Fruit fly (Drosophila melanogaster) whole organism, embryonic: ENCODE measurements around the gene CG13605.

Source experiments
- CG10274 ChIP-seq: fragments of 200-800 bp; sonication (Bioruptor generic); optimal IDR thresholded peaks from 3 replicates; lab custom pipeline; 2017; ENCODE audit warnings: missing biosample characterization, mild to moderate bottlenecking, missing genetic modification characterization
- CG10462 ChIP-seq: fragments of 200-800 bp; sonication (Bioruptor generic); optimal IDR thresholded peaks from 2 replicates; lab custom pipeline; 2016; ENCODE audit warnings: missing biosample characterization, missing genetic modification characterization
- CG10654 ChIP-seq: fragments of 200-800 bp; sonication (Bioruptor generic); optimal IDR thresholded peaks from 2 replicates; lab custom pipeline; 2016; ENCODE audit warnings: missing biosample characterization, missing genetic modification characterization
- CG11560 ChIP-seq: fragments of 200-800 bp; sonication (Bioruptor generic); IDR thresholded peaks from 3 replicates; pipeline ENCODE4 v1.3.6; 2022; ENCODE audit warnings: missing biosample characterization, missing genetic modification characterization
- CG11723 ChIP-seq: fragments of 200-800 bp; sonication (Bioruptor generic); optimal IDR thresholded peaks from 2 replicates; lab custom pipeline; 2017; ENCODE audit warnings: missing biosample characterization, mild to moderate bottlenecking, missing genetic modification characterization
- CG12299 ChIP-seq: fragments of 200-800 bp; sonication (Bioruptor generic); optimal IDR thresholded peaks from 2 replicates; lab custom pipeline; 2018; ENCODE audit warnings: missing biosample characterization, mild to moderate bottlenecking, missing genetic modification characterization
- CG12659 ChIP-seq: fragments of 200-800 bp; sonication (Bioruptor generic); optimal IDR thresholded peaks from 3 replicates; lab custom pipeline; 2017; ENCODE audit warnings: mild to moderate bottlenecking, missing biosample characterization, missing genetic modification reagents, missing genetic modification characterization
- CG13287 ChIP-seq: fragments of 200-800 bp; sonication (Bioruptor generic); IDR thresholded peaks from 2 replicates; pipeline ENCODE4 v1.3.6; 2022; ENCODE audit warnings: missing biosample characterization, missing genetic modification characterization; ENCODE audit not compliant: partially characterized antibody
- CG13775 ChIP-seq: fragments of 200-800 bp; sonication (Bioruptor generic); optimal IDR thresholded peaks from 3 replicates; lab custom pipeline; 2017; ENCODE audit warnings: missing biosample characterization, mild to moderate bottlenecking, missing genetic modification characterization
- CG14050 ChIP-seq: fragments of 200-800 bp; sonication (Bioruptor generic); IDR thresholded peaks from 3 replicates; pipeline ENCODE4 v1.3.6; 2022; ENCODE audit warnings: missing biosample characterization, missing genetic modification characterization
- CG14710 ChIP-seq: fragments of 200-800 bp; sonication (Bioruptor generic); optimal IDR thresholded peaks from 3 replicates; lab custom pipeline; 2019; ENCODE audit warnings: missing biosample characterization, mild to moderate bottlenecking, missing genetic modification characterization, moderate library complexity
- CG15269 ChIP-seq: fragments of 200-800 bp; sonication (Bioruptor generic); optimal IDR thresholded peaks from 2 replicates; lab custom pipeline; 2018; ENCODE audit warnings: missing biosample characterization, mild to moderate bottlenecking, missing genetic modification characterization, moderate library complexity
- CG2199 ChIP-seq: fragments of 200-800 bp; sonication (Bioruptor generic); IDR thresholded peaks from 3 replicates; pipeline ENCODE4 v1.3.6; 2022; ENCODE audit warnings: missing biosample characterization, missing genetic modification characterization
- CG2202 ChIP-seq: fragments of 200-800 bp; sonication (Bioruptor generic); optimal IDR thresholded peaks from 2 replicates; lab custom pipeline; 2018; ENCODE audit warnings: missing biosample characterization, mild to moderate bottlenecking, missing genetic modification characterization
- CG2678 ChIP-seq: fragments of 200-800 bp; sonication (Bioruptor generic); optimal IDR thresholded peaks from 3 replicates; lab custom pipeline; 2019; ENCODE audit warnings: missing biosample characterization, mild to moderate bottlenecking, missing genetic modification characterization, moderate library complexity
- CG2875 ChIP-seq: fragments of 200-800 bp; sonication (Bioruptor generic); optimal IDR thresholded peaks from 2 replicates; lab custom pipeline; 2017; ENCODE audit warnings: missing biosample characterization, mild to moderate bottlenecking, missing genetic modification characterization, missing genetic modification reagents
- CG30403 ChIP-seq: fragments of 200-800 bp; sonication (Bioruptor generic); optimal IDR thresholded peaks from 3 replicates; lab custom pipeline; 2016; ENCODE audit warnings: missing biosample characterization, missing genetic modification characterization
- CG31224 ChIP-seq: fragments of 200-800 bp; sonication (Bioruptor generic); IDR thresholded peaks from 2 replicates; pipeline ENCODE4 v1.3.6; 2022; ENCODE audit warnings: missing biosample characterization, missing genetic modification characterization
- CG31365 ChIP-seq: fragments of 200-800 bp; sonication (Bioruptor generic); optimal IDR thresholded peaks from 2 replicates; lab custom pipeline; 2018; ENCODE audit warnings: missing biosample characterization, mild to moderate bottlenecking, missing genetic modification characterization
- CG31441 ChIP-seq: fragments of 200-800 bp; sonication (Bioruptor generic); IDR thresholded peaks from 2 replicates; pipeline ENCODE4 v1.3.6; 2022; ENCODE audit warnings: missing biosample characterization, missing genetic modification characterization
- CG3726 ChIP-seq: fragments of 200-800 bp; sonication (Bioruptor generic); IDR thresholded peaks from 3 replicates; pipeline ENCODE4, ENCODE4 v1.3.6; 2022; ENCODE audit warnings: missing biosample characterization, missing genetic modification characterization
- CG4854 ChIP-seq: fragments of 200-800 bp; sonication (Bioruptor generic); optimal IDR thresholded peaks from 2 replicates; lab custom pipeline; 2016; ENCODE audit warnings: missing biosample characterization, missing genetic modification characterization, inconsistent platforms
- CG6175 ChIP-seq: fragments of 200-800 bp; sonication (Bioruptor generic); IDR thresholded peaks from 3 replicates; pipeline ENCODE4 v1.3.6; 2022; ENCODE audit warnings: missing biosample characterization, missing genetic modification characterization
- CG6813 ChIP-seq: fragments of 200-800 bp; sonication (Bioruptor generic); optimal IDR thresholded peaks from 2 replicates; lab custom pipeline; 2017; ENCODE audit warnings: missing biosample characterization, missing genetic modification characterization, mild to moderate bottlenecking, moderate library complexity, missing genetic modification reagents
- CG8388 ChIP-seq: fragments of 200-800 bp; sonication (Bioruptor generic); optimal IDR thresholded peaks from 2 replicates; lab custom pipeline; 2019; ENCODE audit warnings: missing biosample characterization, mild to moderate bottlenecking, missing genetic modification characterization, moderate library complexity
- CG8765 ChIP-seq: fragments of 200-800 bp; sonication (Bioruptor generic); IDR thresholded peaks from 2 replicates; pipeline ENCODE4 v1.3.6; 2022; ENCODE audit warnings: missing biosample characterization, missing genetic modification characterization
- CG8944 ChIP-seq: fragments of 200-800 bp; sonication (Bioruptor generic); optimal IDR thresholded peaks from 3 replicates; lab custom pipeline; 2016; ENCODE audit warnings: missing biosample characterization, missing genetic modification characterization
- Dp ChIP-seq: fragments of 200-800 bp; sonication (Bioruptor generic); optimal IDR thresholded peaks from 2 replicates; lab custom pipeline; 2018; ENCODE audit warnings: missing biosample characterization, mild to moderate bottlenecking, missing genetic modification characterization, moderate library complexity
- E2f1 ChIP-seq: fragments of 200-800 bp; sonication (Bioruptor generic); IDR thresholded peaks from 2 replicates; pipeline ENCODE4 v1.3.6; 2022; ENCODE audit warnings: missing biosample characterization, missing genetic modification characterization
- HmgZ ChIP-seq: fragments of 200-800 bp; sonication (Bioruptor generic); optimal IDR thresholded peaks from 2 replicates; lab custom pipeline; 2018; ENCODE audit warnings: missing biosample characterization, mild to moderate bottlenecking, missing genetic modification characterization
- Lim3 ChIP-seq: fragments of 200-800 bp; sonication (Bioruptor generic); IDR thresholded peaks from 2 replicates; pipeline ENCODE4 v1.3.6; 2022; ENCODE audit warnings: missing biosample characterization, missing genetic modification characterization
- Sox102F ChIP-seq: fragments of 200-800 bp; sonication (Bioruptor generic); optimal IDR thresholded peaks from 2 replicates; lab custom pipeline; 2018; ENCODE audit warnings: missing biosample characterization, mild to moderate bottlenecking, missing genetic modification characterization, moderate library complexity
- Spps ChIP-seq: fragments of 200-800 bp; sonication (Bioruptor generic); optimal IDR thresholded peaks from 2 replicates; lab custom pipeline; 2018; ENCODE audit warnings: missing biosample characterization, mild to moderate bottlenecking, missing genetic modification characterization
- Sry-β ChIP-seq: fragments of 200-800 bp; sonication (Bioruptor generic); optimal IDR thresholded peaks from 2 replicates; lab custom pipeline; 2018; ENCODE audit warnings: missing biosample characterization, mild to moderate bottlenecking, missing genetic modification characterization, moderate library complexity
- Xbp1 ChIP-seq: fragments of 200-800 bp; sonication (Bioruptor generic); optimal IDR thresholded peaks from 3 replicates; lab custom pipeline; 2016; ENCODE audit warnings: missing biosample characterization, mild to moderate bottlenecking, missing genetic modification characterization
- bab2 ChIP-seq: fragments of 200-800 bp; sonication (Bioruptor generic); optimal IDR thresholded peaks from 2 replicates; lab custom pipeline; 2016; ENCODE audit warnings: missing biosample characterization, missing genetic modification characterization
- btn ChIP-seq: fragments of 200-800 bp; sonication (Bioruptor generic); optimal IDR thresholded peaks from 2 replicates; lab custom pipeline; 2016; ENCODE audit warnings: missing biosample characterization, missing genetic modification characterization
- cad ChIP-seq: fragments of >200 bp; optimal IDR thresholded peaks from 2 replicates; lab custom pipeline; 2017; ENCODE audit warnings: missing biosample characterization, missing genetic modification characterization
- cg ChIP-seq: fragments of 200-800 bp; sonication (Bioruptor generic); optimal IDR thresholded peaks from 3 replicates; lab custom pipeline; 2019; ENCODE audit warnings: missing biosample characterization, mild to moderate bottlenecking, missing genetic modification characterization, moderate library complexity
- chif ChIP-seq, 2 experiments: fragments of 200-800 bp; sonication (Bioruptor generic); optimal IDR thresholded peaks; 3 replicates each; lab custom pipeline; 2016; ENCODE audit warnings: missing biosample characterization in 2 of 2, missing genetic modification characterization in 2 of 2
- chinmo ChIP-seq: fragments of 200-800 bp; sonication (Bioruptor generic); IDR thresholded peaks from 4 replicates; pipeline ENCODE4 v1.3.6; 2022; ENCODE audit warnings: missing biosample characterization, missing genetic modification characterization; ENCODE audit not compliant: partially characterized antibody
- croc ChIP-seq: fragments of 200-800 bp; sonication (Bioruptor generic); conservative IDR thresholded peaks from 3 replicates; pipeline ENCODE4 v1.3.6; 2022; ENCODE audit warnings: missing biosample characterization, missing genetic modification characterization
- esg ChIP-seq: fragments of 200-800 bp; sonication (Bioruptor generic); conservative IDR thresholded peaks from 2 replicates; pipeline ENCODE4 v1.3.6; 2022; ENCODE audit warnings: missing biosample characterization, missing genetic modification characterization
- onecut ChIP-seq: fragments of 200-800 bp; sonication (Bioruptor generic); IDR thresholded peaks from 2 replicates; pipeline ENCODE4 v1.3.6; 2022; ENCODE audit warnings: missing biosample characterization, missing genetic modification characterization
- pita ChIP-seq: fragments of 200-800 bp; sonication (Bioruptor generic); optimal IDR thresholded peaks from 2 replicates; lab custom pipeline; 2017; ENCODE audit warnings: missing biosample characterization, mild to moderate bottlenecking, missing genetic modification characterization
- tll ChIP-seq, 2 experiments: fragments of 200-800 bp in 1 of 2; fragments of >200 bp in 1 of 2; sonication (Bioruptor generic) in 1 of 2; optimal IDR thresholded peaks; 2 replicates each; lab custom pipeline; 2017 to 2019; ENCODE audit warnings: missing biosample characterization in 2 of 2, missing genetic modification characterization in 2 of 2, mild to moderate bottlenecking in 1 of 2, moderate library complexity in 1 of 2
- vnd ChIP-seq: fragments of 200-800 bp; sonication (Bioruptor generic); IDR thresholded peaks from 3 replicates; pipeline ENCODE4 v1.3.6; 2022; ENCODE audit warnings: missing biosample characterization, missing genetic modification characterization; ENCODE audit not compliant: partially characterized antibody

The CG13605 gene

DNA sequence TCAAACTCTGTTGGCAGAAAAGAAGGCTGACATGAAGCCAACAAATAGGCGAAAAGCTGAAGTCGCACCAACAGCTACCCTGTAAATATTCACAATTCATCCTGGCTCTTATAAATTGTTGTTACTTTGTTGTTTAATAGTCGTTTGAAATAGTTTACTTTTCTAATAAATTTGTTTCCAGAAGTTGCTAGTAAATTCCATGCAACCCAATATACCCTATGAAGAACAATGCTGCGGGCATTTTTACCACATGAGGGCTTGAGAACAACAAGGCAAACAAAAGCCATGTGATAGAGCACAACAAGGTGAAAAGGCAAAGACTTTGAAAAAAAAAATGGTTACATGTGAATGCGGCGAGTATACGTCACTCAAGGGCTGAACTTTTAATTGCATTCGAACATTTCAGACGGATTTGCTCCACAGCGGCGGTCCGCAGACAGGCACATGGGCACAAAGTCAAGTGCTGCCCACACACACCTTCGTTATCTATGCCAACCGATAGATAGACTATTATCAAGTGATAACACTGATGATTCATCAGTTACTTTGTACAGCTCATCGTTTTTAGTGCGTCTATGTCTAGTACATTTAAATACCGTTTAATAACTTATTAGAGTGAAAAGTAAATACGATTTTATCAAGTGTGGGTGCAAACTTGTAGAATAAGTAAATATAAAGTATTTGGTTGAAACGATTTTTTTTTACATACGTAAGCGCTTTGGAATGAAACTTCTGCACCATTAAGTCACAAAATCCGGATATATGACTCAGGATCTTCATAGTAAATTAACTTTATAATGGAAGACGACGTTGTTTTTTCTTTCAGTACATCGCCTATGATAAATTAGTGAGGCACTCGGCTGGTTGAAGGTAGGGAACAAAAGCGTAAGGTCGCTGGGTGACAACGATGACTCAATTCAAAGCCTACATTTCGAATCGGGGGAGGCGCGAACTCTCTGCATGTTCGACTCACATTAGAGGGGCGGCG is 12.9 kb downstream of the CG13605 start (continued):
- TF ChIP-seq Lim3 (peak; percentile 62; the same call in 1 of the 2 replicates), CG12659 (peak; percentile 74), CG10654 (GFP tag; lab: Kevin White, UChicago) (peak; percentile 35), cg (GFP tag; lab: Kevin White, UChicago) (no peak), CG6813 (GFP tag; lab: Kevin White, UChicago) (peak; percentile 64), CG8944 (peak; percentile 70), Dp (GFP tag; lab: Kevin White, UChicago) (no peak), CG8388 (GFP tag; lab: Kevin White, UChicago) (peak; percentile 62), pita (GFP tag; lab: Kevin White, UChicago) (no peak), CG2678 (peak; percentile 79), vnd (GFP tag; lab: Robert Waterston, UW) (no peak), bab2 (GFP tag; lab: Kevin White, UChicago) (peak; percentile 85), tll (GFP tag; optimal IDR thresholded peaks at IDR 0.05; lab: Kevin White, UChicago) (no peak), CG10462 (peak; percentile 18), chinmo (GFP tag; lab: Robert Waterston, UW) (0 out of 4 replicates have a peak, but pooled peaks have one; percentile 58), CG6175 (GFP tag; lab: Robert Waterston, UW) (peak; percentile 58; the same call in 1 of the 3 replicates), chif (GFP tag; optimal IDR thresholded peaks at IDR 0.05; lab: Kevin White, UChicago) (peak; percentile 84 to 89), croc (GFP tag; lab: Robert Waterston, UW) (no peak; the same call in 2 of the 3 replicates), onecut (GFP tag; lab: Robert Waterston, UW) (peak; percentile 46), Xbp1 (GFP tag; lab: Kevin White, UChicago) (peak; percentile 79), CG11723 (GFP tag; lab: Kevin White, UChicago) (peak; percentile 34), CG12299 (tag; lab: Kevin White, UChicago) (peak; percentile 47), CG11560 (tag; lab: Robert Waterston, UW) (peak; percentile 60; the same call in 2 of the 3 replicates), HmgZ (tag; lab: Kevin White, UChicago) (peak; percentile 69), CG8765 (GFP tag; lab: Robert Waterston, UW) (0 out of 2 replicates have a peak, but pooled peaks have one; percentile 16), CG30403 (GFP tag; lab: Kevin White, UChicago) (peak; percentile 64), CG3726 (GFP tag; lab: Robert Waterston, UW) (peak; percentile 84), btn (peak; percentile 57), CG2875 (GFP tag; lab: Kevin White, UChicago) (no peak), Sox102F (GFP tag; lab: Kevin White, UChicago) (peak; percentile 85), E2f1 (GFP tag; lab: Robert Waterston, UW) (peak; percentile 81), CG10274 (GFP tag; lab: Kevin White, UChicago) (peak; percentile 59), esg (GFP tag; lab: Robert Waterston, UW) (peak; percentile 77), CG2202 (tag; lab: Kevin White, UChicago) (peak; percentile 34), CG15269 (tag; lab: Kevin White, UChicago) (peak; percentile 84), CG31224 (peak; percentile 45), Spps (tag; lab: Kevin White, UChicago) (peak; percentile 19), CG4854 (GFP tag; lab: Kevin White, UChicago) (peak; percentile 65), CG14050 (GFP tag; lab: Robert Waterston, UW) (peak; percentile 76), CG13287 (no peak), cad (GFP tag; lab: Kevin White, UChicago) (no peak), CG13775 (GFP tag; lab: Kevin White, UChicago) (peak; percentile 60), CG31365 (tag; lab: Kevin White, UChicago) (peak; percentile 28), CG2199 (0 out of 3 replicates have a peak, but pooled peaks have one; percentile 29), Sry-β (GFP tag; lab: Kevin White, UChicago) (no peak), CG31441 (peak; percentile 51), CG14710 (tag; lab: Kevin White, UChicago) (peak; percentile 50)
